Worm (Caenorhabditis elegans): ENCODE measurements around the gene dmsr-10.

Gene dmsr-10

ce11 chrV:6799564-6799963 lies 2.2 kb downstream of the dmsr-10 start, which contains the start of gene dmsr-9:
Gene dmsr-9, minus strand, starts transcription at chrV:6799664.
- no peak for TF ChIP-seq nhr-25 (tag; optimal IDR thresholded peaks at IDR 0.05)
- no peak for TF ChIP-seq hmg-11 (tag; optimal IDR thresholded peaks at IDR 0.05)
- TF ChIP-seq ztf-11 (tag; optimal IDR thresholded peaks at IDR 0.05), result no peak

ce11 chrV:6796894-6797293 lies 4.9 kb downstream of the dmsr-10 start:
- TF ChIP-seq ZK546.5 (tag; optimal IDR thresholded peaks at IDR 0.05) (no peak), hmg-11 (tag; optimal IDR thresholded peaks at IDR 0.05) (peak; percentile 88), R02D3.7 (tag; optimal IDR thresholded peaks at IDR 0.05) (peak; percentile 10), nfya-1 (tag; optimal IDR thresholded peaks at IDR 0.05; ENCODE audit: insufficient read depth) (peak; percentile 63), lin-39 (tag; optimal IDR thresholded peaks at IDR 0.05) (peak; percentile 83), snpc-4 (tag; optimal IDR thresholded peaks at IDR 0.05) (peak; percentile 11), nhr-28 (tag; optimal IDR thresholded peaks at IDR 0.05) (no peak), pha-4 (tag; optimal IDR thresholded peaks at IDR 0.05) (peak; percentile 58), elt-2 (tag; optimal IDR thresholded peaks at IDR 0.05) (peak; percentile 16), egl-5 (tag; optimal IDR thresholded peaks at IDR 0.05) (peak; percentile 47), nhr-23 (tag; optimal IDR thresholded peaks at IDR 0.05) (peak; percentile 65), nhr-237 (tag; optimal IDR thresholded peaks at IDR 0.05) (no peak), nhr-67 (tag; optimal IDR thresholded peaks at IDR 0.05) (no peak)

DNA sequence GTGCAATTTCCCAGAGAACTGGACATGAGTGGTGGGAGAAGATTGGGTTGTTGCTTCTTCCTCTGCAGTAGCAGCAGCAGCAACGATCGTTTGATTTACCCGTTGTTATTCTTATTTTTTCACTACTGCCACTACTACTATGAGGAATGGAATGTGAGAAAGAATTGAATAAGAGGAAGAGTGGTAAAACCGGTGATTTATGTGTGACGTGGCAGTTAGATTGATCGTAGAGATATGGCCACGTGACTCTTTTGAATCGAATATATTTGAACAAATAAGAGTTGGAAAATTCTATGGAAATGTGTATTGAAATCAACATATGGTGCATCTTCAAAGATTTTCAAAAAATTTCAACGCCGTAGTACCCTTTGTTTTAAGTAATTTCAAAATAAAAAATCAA lies 5.5 kb downstream of the dmsr-10 start:
- TF ChIP-seq nfya-1 (tag; optimal IDR thresholded peaks at IDR 0.05; ENCODE audit: insufficient read depth), result no peak
- TF ChIP-seq elt-1 (tag; optimal IDR thresholded peaks at IDR 0.05), result no peak
- no peak for TF ChIP-seq ceh-9 (tag; optimal IDR thresholded peaks at IDR 0.05)
- TF ChIP-seq nhr-12 (tag; optimal IDR thresholded peaks at IDR 0.05), result no peak
- TF ChIP-seq ztf-11 (tag; optimal IDR thresholded peaks at IDR 0.05), result no peak
- no peak for TF ChIP-seq pqm-1 (tag; optimal IDR thresholded peaks at IDR 0.05)
- TF ChIP-seq jun-1 (tag; optimal IDR thresholded peaks at IDR 0.05), result no peak
- no peak for TF ChIP-seq sea-2 (GFP tag; optimal IDR thresholded peaks at IDR 0.05)
- no peak for TF ChIP-seq snpc-4 (tag; optimal IDR thresholded peaks at IDR 0.05)
- no peak for TF ChIP-seq elt-3 (tag; optimal IDR thresholded peaks at IDR 0.05)
- TF ChIP-seq tbx-2 (tag; optimal IDR thresholded peaks at IDR 0.05), result no peak
- TF ChIP-seq unc-39 (tag; optimal IDR thresholded peaks at IDR 0.05), result no peak
- no peak for TF ChIP-seq nhr-77 (tag; optimal IDR thresholded peaks at IDR 0.05)
- TF ChIP-seq nhr-11 (tag; optimal IDR thresholded peaks at IDR 0.05), result no peak
- no peak for TF ChIP-seq hmg-11 (tag; optimal IDR thresholded peaks at IDR 0.05)

DNA sequence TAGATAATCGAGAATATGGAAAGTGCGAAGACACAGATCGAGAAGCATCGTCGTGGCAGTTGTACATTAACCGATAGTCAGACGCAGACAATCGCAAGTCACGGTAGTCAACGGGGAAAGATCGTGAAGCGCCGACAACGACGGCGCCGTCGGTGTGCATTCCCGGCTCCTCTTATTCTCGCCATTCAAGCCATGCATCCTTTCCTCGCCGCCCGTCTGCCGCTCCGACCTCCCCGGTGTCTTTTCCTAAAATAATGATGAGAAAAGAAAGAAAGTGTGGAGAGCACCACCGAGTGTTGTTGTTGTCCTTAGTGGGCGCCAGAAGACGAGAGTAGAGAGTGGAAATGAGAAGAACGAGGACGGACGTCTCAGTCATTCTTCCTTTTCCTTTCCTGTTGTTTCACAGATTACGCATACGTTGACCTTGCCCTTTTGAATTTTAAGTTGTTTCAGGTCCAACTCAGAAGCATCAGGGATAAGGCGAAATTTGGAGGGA lies 8.0 kb downstream of the dmsr-10 start, which contains the start of gene ZC404.1:
Gene ZC404.1, plus strand, starts transcription at position 446 of the 496 bp plus-strand sequence.
- TF ChIP-seq nhr-43 (tag; optimal IDR thresholded peaks at IDR 0.05; ENCODE audit: poor library complexity, severe bottlenecking), result no peak
- peak; percentile 28 for TF ChIP-seq lin-39 (tag; optimal IDR thresholded peaks at IDR 0.05)
- TF ChIP-seq skn-1 (tag; optimal IDR thresholded peaks at IDR 0.05), result no peak
- no peak for TF ChIP-seq lin-15B (tag; optimal IDR thresholded peaks at IDR 0.05)
- no peak for TF ChIP-seq elt-1 (tag; optimal IDR thresholded peaks at IDR 0.05)
- TF ChIP-seq snpc-4 (tag; optimal IDR thresholded peaks at IDR 0.05), result peak; percentile 71
- no peak for TF ChIP-seq ceh-28 (tag; optimal IDR thresholded peaks at IDR 0.05)
- TF ChIP-seq eor-1 (tag; optimal IDR thresholded peaks at IDR 0.05), result no peak

DNA sequence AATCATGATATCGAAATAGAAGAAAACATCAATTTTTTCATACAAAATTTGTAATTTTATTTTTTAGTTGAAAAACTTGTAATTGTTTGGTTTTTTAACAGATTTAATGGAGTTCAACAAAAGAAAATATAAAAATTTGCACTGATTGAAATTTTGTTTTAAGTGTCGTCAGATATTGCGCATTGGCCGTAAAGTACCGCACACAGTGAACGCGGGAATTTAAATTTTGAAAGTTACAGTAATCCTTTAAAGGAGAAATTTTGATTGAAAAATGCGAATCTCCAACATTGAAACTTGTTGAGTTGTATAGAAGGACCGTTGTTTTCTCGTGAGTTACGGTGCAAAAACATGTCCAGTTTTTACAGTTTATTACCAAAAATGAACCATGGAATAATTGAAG lies 8.8 kb downstream of the dmsr-10 start:
- TF ChIP-seq nhr-12 (tag; optimal IDR thresholded peaks at IDR 0.05) (no peak), pha-4 (tag; optimal IDR thresholded peaks at IDR 0.05) (peak; percentile 7)

DNA sequence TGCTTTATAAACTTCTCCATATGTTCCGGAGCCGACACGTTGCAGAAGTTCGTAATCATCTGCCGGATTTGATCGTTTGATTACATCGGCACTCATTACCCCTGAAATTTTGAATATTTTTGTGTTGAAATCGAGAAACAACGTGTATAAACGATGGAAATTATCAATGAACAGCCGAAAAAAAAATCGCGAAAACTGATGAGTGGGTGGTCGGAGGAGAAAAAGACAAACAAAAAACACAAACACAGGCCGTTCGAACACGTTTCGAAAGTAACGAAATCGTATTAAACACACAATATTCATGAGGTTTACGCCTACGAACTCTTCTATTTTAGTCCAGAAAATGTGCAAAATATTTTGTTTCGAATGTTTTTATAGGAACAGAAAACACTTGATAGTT lies 9.2 kb downstream of the dmsr-10 start, which contains the start of gene gck-2:
Gene gck-2, minus strand, starts transcription at position 101 of the 400 bp plus-strand sequence.
- TF ChIP-seq fkh-10 (GFP tag; optimal IDR thresholded peaks at IDR 0.05) (no peak), hmg-11 (tag; optimal IDR thresholded peaks at IDR 0.05) (no peak), lin-39 (tag; optimal IDR thresholded peaks at IDR 0.05) (no peak), mml-1 (tag; optimal IDR thresholded peaks at IDR 0.05) (no peak), ztf-4 (tag; optimal IDR thresholded peaks at IDR 0.05) (no peak), nhr-43 (tag; optimal IDR thresholded peaks at IDR 0.05; ENCODE audit: poor library complexity, severe bottlenecking) (no peak), ceh-9 (tag; optimal IDR thresholded peaks at IDR 0.05) (no peak), ceh-16 (tag; optimal IDR thresholded peaks at IDR 0.05) (no peak), zag-1 (tag; optimal IDR thresholded peaks at IDR 0.05) (no peak)

All from whole organism, L3 larva.